Worm (Caenorhabditis elegans): ENCODE data around the gene dpm-3.

DNA sequence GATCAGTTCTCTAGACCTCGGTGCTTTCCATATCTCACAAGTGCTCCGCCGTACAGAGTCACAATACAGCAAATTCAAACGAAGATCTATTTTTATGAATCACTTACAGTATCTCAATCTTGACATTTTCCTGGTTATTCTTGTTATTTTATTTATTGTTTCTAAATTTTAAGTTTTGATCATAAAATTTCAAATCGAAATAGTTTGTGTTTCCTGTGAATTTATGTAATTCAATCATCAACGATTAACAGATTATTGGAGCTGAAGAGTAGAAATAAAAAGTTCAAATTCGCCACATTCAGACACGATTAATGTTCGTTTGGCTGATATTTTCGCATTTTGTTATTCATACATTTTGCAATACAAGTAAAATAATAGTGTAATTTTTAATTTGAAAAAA, 41.0 kb downstream of the dpm-3 start, which contains the start of gene clec-184:
- TF ChIP-seq W03F9.2 (tag; optimal IDR thresholded peaks at IDR 0.05) (no peak), dao-5 (tag; optimal IDR thresholded peaks at IDR 0.05) (no peak), him-1 (tag; optimal IDR thresholded peaks at IDR 0.05) (no peak)

Measured in whole organism, L4/young adult.